Fruit fly (Drosophila melanogaster): ENCODE data around the gene Cyt-b5-r.

DNA sequence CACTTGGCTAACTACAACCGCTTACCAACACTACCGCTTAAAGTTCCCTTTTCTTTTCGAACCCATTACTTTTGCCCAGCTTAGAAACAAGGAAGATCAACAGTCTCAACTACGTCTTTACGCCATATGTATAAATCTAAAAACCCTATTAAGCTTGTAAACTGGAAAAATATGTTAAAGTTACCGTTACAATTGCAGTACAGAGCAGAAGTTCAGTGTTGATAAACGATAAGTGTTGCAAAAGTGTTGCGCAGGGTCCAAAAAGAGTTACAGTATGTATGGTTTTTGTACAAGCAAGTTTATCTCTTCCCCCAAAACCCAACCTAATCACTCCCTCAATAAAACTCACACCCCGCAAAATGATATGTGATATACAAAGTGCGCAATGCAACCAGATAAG lies 43.4 kb downstream of the Cyt-b5-r start:
- TF ChIP-seq psq (optimal IDR thresholded peaks at IDR 0.05): no peak
- TF ChIP-seq h (optimal IDR thresholded peaks at IDR 0.05): no peak
- TF ChIP-seq Sin3A (optimal IDR thresholded peaks at IDR 0.05): no peak
- TF ChIP-seq insv (optimal IDR thresholded peaks at IDR 0.05): no peak
- no peak for TF ChIP-seq ttk (optimal IDR thresholded peaks at IDR 0.05)

Data from Kc167 (cell line).